Fruit fly (Drosophila melanogaster) whole organism, pupa: Measurements from ENCODE around the gene bark.

Experiments used
- CG10348 ChIP-seq: fragments of 200-800 bp; sonication (Bioruptor generic); IDR thresholded peaks from 2 replicates; pipeline ENCODE4 v1.3.6; 2022; ENCODE audit warnings: missing biosample characterization, missing genetic modification characterization
- CG12605 ChIP-seq: fragments of 200-800 bp; sonication (Bioruptor generic); IDR thresholded peaks from 2 replicates; pipeline ENCODE4 v1.3.6; 2022; ENCODE audit warnings: missing biosample characterization, missing genetic modification characterization
- CG13204 ChIP-seq: fragments of 200-800 bp; sonication (Bioruptor generic); optimal IDR thresholded peaks from 2 replicates; lab custom pipeline; 2018; ENCODE audit warnings: missing biosample characterization, mild to moderate bottlenecking, missing genetic modification characterization, moderate library complexity
- CG14655 ChIP-seq: fragments of 200-800 bp; sonication (Bioruptor generic); optimal IDR thresholded peaks from 3 replicates; lab custom pipeline; 2017; ENCODE audit warnings: mild to moderate bottlenecking, missing biosample characterization, missing genetic modification reagents, missing genetic modification characterization
- CG15710 ChIP-seq: fragments of 200-800 bp; sonication (Bioruptor generic); optimal IDR thresholded peaks from 2 replicates; lab custom pipeline; 2018; ENCODE audit warnings: missing biosample characterization, mild to moderate bottlenecking, missing genetic modification characterization, moderate library complexity
- CG17806 ChIP-seq: fragments of 200-800 bp; sonication (Bioruptor generic); optimal IDR thresholded peaks from 2 replicates; lab custom pipeline; 2018; ENCODE audit warnings: missing biosample characterization, mild to moderate bottlenecking, missing genetic modification characterization, moderate library complexity
- CG32121 ChIP-seq: fragments of 200-800 bp; sonication (Bioruptor generic); IDR thresholded peaks from 2 replicates; pipeline ENCODE4 v1.3.6; 2022; ENCODE audit warnings: missing biosample characterization, missing genetic modification characterization
- CG34367 ChIP-seq: fragments of 200-800 bp; sonication (Bioruptor generic); optimal IDR thresholded peaks from 2 replicates; lab custom pipeline; 2018; ENCODE audit warnings: missing biosample characterization, mild to moderate bottlenecking, missing genetic modification characterization
- CG4496 ChIP-seq: fragments of 200-800 bp; sonication (Bioruptor generic); IDR thresholded peaks from 3 replicates; pipeline ENCODE4 v1.3.6; 2022; ENCODE audit warnings: missing biosample characterization, missing genetic modification characterization
- CG8159 ChIP-seq: fragments of 200-800 bp; sonication (Bioruptor generic); optimal IDR thresholded peaks from 3 replicates; lab custom pipeline; 2018; ENCODE audit warnings: missing biosample characterization, mild to moderate bottlenecking, missing genetic modification characterization, moderate library complexity
- CG8301 ChIP-seq: fragments of 200-800 bp; sonication (Bioruptor generic); optimal IDR thresholded peaks from 2 replicates; lab custom pipeline; 2018; ENCODE audit warnings: missing biosample characterization, mild to moderate bottlenecking, missing genetic modification characterization
- CG9948 ChIP-seq: fragments of 200-800 bp; sonication (Bioruptor generic); optimal IDR thresholded peaks from 2 replicates; lab custom pipeline; 2018; ENCODE audit warnings: missing biosample characterization, mild to moderate bottlenecking, missing genetic modification characterization, moderate library complexity
- D1 ChIP-seq: fragments of 200-800 bp; sonication (Bioruptor generic); optimal IDR thresholded peaks from 2 replicates; lab custom pipeline; 2018; ENCODE audit warnings: missing biosample characterization, mild to moderate bottlenecking, missing genetic modification characterization, moderate library complexity
- EcR ChIP-seq: fragments of 200-800 bp; sonication (Bioruptor generic); optimal IDR thresholded peaks from 3 replicates; lab custom pipeline; 2019; ENCODE audit warnings: missing biosample characterization, missing genetic modification characterization, mild to moderate bottlenecking, moderate library complexity, missing genetic modification reagents
- Ets98B ChIP-seq: fragments of 200-800 bp; sonication (Bioruptor generic); IDR thresholded peaks from 2 replicates; pipeline ENCODE4 v1.3.6; 2022; ENCODE audit warnings: missing biosample characterization, missing genetic modification characterization
- Pif1A ChIP-seq: fragments of 200-800 bp; sonication (Bioruptor generic); optimal IDR thresholded peaks from 3 replicates; lab custom pipeline; 2016; ENCODE audit warnings: missing biosample characterization, missing genetic modification characterization
- Pif1B ChIP-seq: fragments of 200-800 bp; sonication (Bioruptor generic); optimal IDR thresholded peaks from 3 replicates; lab custom pipeline; 2016; ENCODE audit warnings: missing biosample characterization, missing genetic modification characterization
- Snoo ChIP-seq: fragments of 200-800 bp; sonication (Bioruptor generic); optimal IDR thresholded peaks from 3 replicates; lab custom pipeline; 2017; ENCODE audit warnings: missing biosample characterization, mild to moderate bottlenecking, missing genetic modification characterization, inconsistent platforms
- fd96Ca ChIP-seq: fragments of 200-800 bp; sonication (Bioruptor generic); IDR thresholded peaks from 3 replicates; pipeline ENCODE4 v1.3.6; 2022; ENCODE audit warnings: missing biosample characterization, missing genetic modification characterization
- gl ChIP-seq: fragments of 200-800 bp; sonication (Bioruptor generic); optimal IDR thresholded peaks from 2 replicates; lab custom pipeline; 2018; ENCODE audit warnings: missing biosample characterization, mild to moderate bottlenecking, missing genetic modification characterization
- rn ChIP-seq: fragments of 200-800 bp; sonication (Bioruptor generic); IDR thresholded peaks from 2 replicates; pipeline ENCODE4 v1.3.6; 2022; ENCODE audit warnings: missing biosample characterization, missing genetic modification characterization

The bark gene

DNA sequence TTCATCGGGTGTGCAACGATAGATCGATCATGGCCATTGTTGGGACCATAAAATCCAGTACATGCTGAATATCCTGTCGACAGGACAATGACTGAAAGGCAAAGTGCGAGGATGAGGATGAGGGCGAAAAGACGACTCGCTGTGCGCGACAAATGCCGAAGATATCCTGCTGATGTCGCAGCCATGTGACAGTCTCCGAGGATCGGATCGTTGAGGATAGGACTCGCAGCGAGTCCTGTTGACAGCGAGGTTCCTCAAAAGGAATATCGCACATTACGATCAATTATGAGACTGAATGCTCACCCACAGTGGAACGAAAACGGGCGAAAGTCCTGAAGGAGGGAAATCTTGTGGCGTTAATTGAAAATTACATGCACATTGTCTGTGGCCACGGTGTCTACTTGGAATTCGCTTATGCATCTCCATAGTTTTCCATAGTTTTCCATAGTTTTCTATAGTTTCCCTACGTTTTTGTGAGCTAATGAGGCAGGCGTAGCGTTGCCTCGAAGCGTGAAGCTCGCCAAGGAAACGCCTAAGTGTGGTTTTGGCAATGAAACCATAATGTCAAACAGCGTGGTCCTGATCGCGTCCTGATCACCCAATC, 35.6 kb downstream of the bark start:
- TF ChIP-seq CG14655 (GFP tag; lab: Kevin White, UChicago) (no peak), CG34367 (tag; lab: Kevin White, UChicago) (no peak), D1 (tag; lab: Kevin White, UChicago) (no peak), Snoo (tag; lab: Kevin White, UChicago) (no peak), CG8159 (tag; lab: Kevin White, UChicago) (no peak), CG8301 (tag; lab: Kevin White, UChicago) (no peak)

DNA sequence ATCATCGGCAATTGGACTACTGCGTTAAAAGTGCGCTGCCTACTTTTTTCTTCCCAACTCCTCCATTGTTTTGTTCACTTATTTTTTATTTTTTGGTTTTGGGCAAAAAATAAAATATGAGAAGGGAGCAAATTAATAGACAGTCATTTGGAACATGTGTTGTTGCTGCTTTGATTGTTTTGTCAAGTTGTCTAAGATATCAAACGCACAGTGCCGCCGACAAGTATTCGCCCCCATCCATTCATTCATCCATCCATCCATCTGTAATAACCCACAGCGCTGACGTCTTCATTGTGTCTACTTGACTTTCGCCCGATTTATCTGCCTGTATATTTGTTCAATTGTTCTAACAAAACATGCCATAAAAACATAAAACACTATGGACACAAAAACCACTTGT, 36.9 kb downstream of the bark start:
- TF ChIP-seq fd96Ca (GFP tag; lab: Robert Waterston, UW), result no peak
- TF ChIP-seq CG12605, result no peak
- no peak for TF ChIP-seq Ets98B
- TF ChIP-seq Pif1A (GFP tag; lab: Kevin White, UChicago), result no peak
- no peak for TF ChIP-seq CG15710
- no peak for TF ChIP-seq Pif1B (GFP tag; lab: Kevin White, UChicago)
- no peak for TF ChIP-seq CG8159 (tag; lab: Kevin White, UChicago)
- no peak for TF ChIP-seq CG32121 (GFP tag; lab: Robert Waterston, UW)
- no peak for TF ChIP-seq Snoo (tag; lab: Kevin White, UChicago)
- TF ChIP-seq CG10348, result no peak
- no peak for TF ChIP-seq CG13204 (GFP tag; lab: Kevin White, UChicago)
- TF ChIP-seq gl (tag; lab: Kevin White, UChicago), result no peak
- TF ChIP-seq CG17806 (tag; lab: Kevin White, UChicago), result no peak
- no peak for TF ChIP-seq CG8301 (tag; lab: Kevin White, UChicago)
- TF ChIP-seq CG34367 (tag; lab: Kevin White, UChicago), result no peak
- no peak for TF ChIP-seq D1 (tag; lab: Kevin White, UChicago)
- TF ChIP-seq CG4496, result no peak
- TF ChIP-seq rn (GFP tag; lab: Robert Waterston, UW), result no peak
- no peak for TF ChIP-seq CG9948

DNA sequence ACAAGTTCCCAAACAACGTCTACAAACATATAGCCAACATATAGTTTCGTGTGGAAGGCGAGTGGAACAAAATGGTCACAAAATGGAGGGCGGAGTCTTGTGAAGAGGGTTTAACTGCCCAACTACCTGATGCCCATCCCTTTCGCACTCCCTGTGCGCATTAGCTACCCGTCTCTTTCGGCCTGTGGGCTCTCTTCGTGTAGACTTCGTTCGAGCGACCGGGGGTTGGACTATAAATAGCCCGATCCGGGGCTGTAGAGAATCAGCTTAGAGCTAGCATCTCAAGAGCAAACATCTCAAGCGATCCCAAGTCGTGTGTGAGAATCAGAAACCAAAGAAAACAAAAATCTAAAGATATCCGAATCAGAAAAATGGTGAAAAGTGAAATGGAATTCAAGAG, 38.4 kb downstream of the bark start, which contains the start of gene slp1:
TSS of gene slp1 (plus strand) at position 263 of the 400 bp plus-strand sequence.
- TF ChIP-seq fd96Ca (GFP tag; lab: Robert Waterston, UW) (no peak), rn (GFP tag; lab: Robert Waterston, UW) (no peak), Ets98B (no peak), D1 (tag; lab: Kevin White, UChicago) (no peak), CG13204 (GFP tag; lab: Kevin White, UChicago) (no peak), Snoo (tag; lab: Kevin White, UChicago) (no peak), CG14655 (GFP tag; lab: Kevin White, UChicago) (no peak), Pif1A (GFP tag; lab: Kevin White, UChicago) (no peak), gl (tag; lab: Kevin White, UChicago) (no peak), CG4496 (no peak), EcR (no peak), CG17806 (tag; lab: Kevin White, UChicago) (no peak)
- TF ChIP-seq, all 21 proteins: peak for 0

DNA sequence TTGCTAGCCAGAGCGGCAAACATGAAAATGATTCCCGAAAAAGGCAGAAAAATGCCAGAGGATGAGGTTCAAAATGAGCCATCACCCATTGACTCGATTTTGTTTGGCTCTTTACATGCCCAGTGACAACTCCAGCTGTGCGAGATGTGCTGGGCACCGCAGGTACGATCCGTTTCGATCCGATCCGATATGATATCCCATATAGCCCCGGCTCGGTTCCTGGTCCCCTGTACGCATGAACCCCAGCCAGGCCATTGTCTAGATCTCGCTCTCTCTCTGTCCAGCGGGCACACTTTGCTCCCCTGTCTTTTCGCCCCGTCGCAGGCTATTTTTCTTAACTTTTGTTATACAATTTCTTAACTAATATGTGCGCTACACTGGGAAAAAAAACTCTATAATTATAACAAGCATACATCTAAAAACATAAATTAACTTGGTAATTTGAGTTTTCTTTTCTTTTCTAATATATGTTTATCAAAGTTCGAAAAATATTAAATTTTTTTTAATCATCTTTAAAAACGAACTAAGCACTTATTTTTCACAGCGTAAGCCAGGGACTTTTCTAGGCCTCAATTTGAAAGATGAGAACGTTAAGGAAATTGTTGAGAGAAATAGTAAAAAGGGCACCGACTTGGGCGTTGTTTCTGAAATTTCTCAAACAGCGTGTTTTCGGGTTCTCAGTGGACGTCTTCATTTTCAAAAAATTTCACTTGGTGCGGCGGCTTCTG, 40.6 kb downstream of the bark start:
- no peak for TF ChIP-seq CG8159 (tag; lab: Kevin White, UChicago)
- TF ChIP-seq CG32121 (GFP tag; lab: Robert Waterston, UW), result no peak
- TF ChIP-seq CG9948, result no peak
- TF ChIP-seq CG10348, result no peak

DNA sequence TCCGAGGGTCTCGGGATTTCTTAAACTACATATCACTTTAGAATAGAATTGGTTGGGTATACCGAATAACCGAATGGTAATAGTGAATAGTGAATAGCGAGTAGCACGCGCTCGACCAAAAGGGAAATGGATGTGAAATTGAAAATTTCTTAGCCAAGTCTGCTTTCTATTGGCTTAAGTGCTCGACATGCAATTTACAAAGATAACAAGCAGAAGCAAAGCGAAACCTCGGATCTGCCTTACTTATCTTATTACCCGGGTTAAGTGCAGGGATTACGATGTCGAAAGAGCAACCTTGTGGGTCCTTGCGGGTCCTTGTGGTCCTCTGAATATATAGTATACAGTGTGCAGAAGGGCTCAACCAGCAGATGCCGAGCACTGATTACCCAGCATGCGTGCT, 42.3 kb downstream of the bark start:
- no peak for TF ChIP-seq CG4496
- no peak for TF ChIP-seq EcR
- TF ChIP-seq D1 (tag; lab: Kevin White, UChicago), result no peak
- no peak for TF ChIP-seq gl (tag; lab: Kevin White, UChicago)
- TF ChIP-seq CG34367 (tag; lab: Kevin White, UChicago), result no peak
- TF ChIP-seq Pif1B (GFP tag; lab: Kevin White, UChicago), result no peak
- no peak for TF ChIP-seq CG13204 (GFP tag; lab: Kevin White, UChicago)
- no peak for TF ChIP-seq CG17806 (tag; lab: Kevin White, UChicago)
- TF ChIP-seq CG10348, result no peak

DNA sequence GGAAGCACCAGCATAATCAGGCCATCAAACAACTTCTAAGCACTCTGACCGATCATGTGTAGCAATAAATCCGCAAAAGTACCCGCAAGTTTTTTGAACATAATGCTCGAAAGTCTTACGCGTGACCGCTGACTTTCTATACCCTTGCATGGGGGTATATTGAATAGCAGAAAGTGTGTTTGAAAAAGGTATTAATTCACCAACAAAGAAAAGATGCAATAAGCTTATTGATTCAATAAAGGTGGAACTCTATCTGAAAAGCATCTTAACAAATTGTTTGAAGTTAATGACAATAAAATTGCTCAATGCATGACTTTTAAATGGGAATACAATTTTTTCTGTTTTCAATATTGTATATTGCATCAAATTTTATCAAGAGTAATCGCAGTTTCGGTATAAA, 44.7 kb downstream of the bark start:
- TF ChIP-seq Pif1B (GFP tag; lab: Kevin White, UChicago) (no peak), CG9948 (no peak), CG13204 (GFP tag; lab: Kevin White, UChicago) (no peak), CG17806 (tag; lab: Kevin White, UChicago) (no peak), CG15710 (no peak), rn (GFP tag; lab: Robert Waterston, UW) (no peak), CG14655 (GFP tag; lab: Kevin White, UChicago) (no peak), CG8301 (tag; lab: Kevin White, UChicago) (no peak), CG4496 (no peak), fd96Ca (GFP tag; lab: Robert Waterston, UW) (no peak), Snoo (tag; lab: Kevin White, UChicago) (no peak)
- TF ChIP-seq, all 21 proteins: peak for 0
